Fruit fly (Drosophila melanogaster) whole organism, embryonic: ENCODE data around the gene PIG-Wb.

Source experiments
- CG10366 ChIP-seq: fragments of 200-800 bp; sonication (Bioruptor generic); IDR thresholded peaks from 2 replicates; pipeline ENCODE4 v1.3.6; 2022; ENCODE audit warnings: missing biosample characterization, missing genetic modification characterization
- CG10543 ChIP-seq: fragments of 200-800 bp; sonication (Bioruptor generic); optimal IDR thresholded peaks from 3 replicates; lab custom pipeline; 2017; ENCODE audit warnings: missing biosample characterization, mild to moderate bottlenecking, missing genetic modification characterization, moderate library complexity
- CG11696 ChIP-seq: fragments of 200-800 bp; sonication (Bioruptor generic); IDR thresholded peaks from 2 replicates; pipeline ENCODE4 v1.3.6; 2022; ENCODE audit warnings: missing biosample characterization, missing genetic modification characterization
- CG15514 ChIP-seq: fragments of 200-800 bp; sonication (Bioruptor generic); optimal IDR thresholded peaks from 3 replicates; lab custom pipeline; 2017; ENCODE audit warnings: missing biosample characterization, missing genetic modification characterization, mild to moderate bottlenecking, moderate library complexity, missing genetic modification reagents
- CG15696 ChIP-seq: fragments of 200-800 bp; sonication (Bioruptor generic); optimal IDR thresholded peaks from 2 replicates; lab custom pipeline; 2019; ENCODE audit warnings: missing biosample characterization, mild to moderate bottlenecking, missing genetic modification characterization, moderate library complexity
- CG18619 ChIP-seq: fragments of 200-800 bp; sonication (Bioruptor generic); optimal IDR thresholded peaks from 3 replicates; lab custom pipeline; 2017; ENCODE audit warnings: missing biosample characterization, mild to moderate bottlenecking, missing genetic modification characterization
- CG2202 ChIP-seq: fragments of 200-800 bp; sonication (Bioruptor generic); optimal IDR thresholded peaks from 2 replicates; lab custom pipeline; 2018; ENCODE audit warnings: missing biosample characterization, mild to moderate bottlenecking, missing genetic modification characterization
- CG2712 ChIP-seq: fragments of 200-800 bp; optimal IDR thresholded peaks from 3 replicates; lab custom pipeline; 2019; ENCODE audit warnings: missing biosample characterization, mild to moderate bottlenecking, missing genetic modification characterization, moderate library complexity
- CG31224 ChIP-seq: fragments of 200-800 bp; sonication (Bioruptor generic); IDR thresholded peaks from 2 replicates; pipeline ENCODE4 v1.3.6; 2022; ENCODE audit warnings: missing biosample characterization, missing genetic modification characterization
- CG31365 ChIP-seq: fragments of 200-800 bp; sonication (Bioruptor generic); optimal IDR thresholded peaks from 2 replicates; lab custom pipeline; 2018; ENCODE audit warnings: missing biosample characterization, mild to moderate bottlenecking, missing genetic modification characterization
- CG3281 ChIP-seq: fragments of 200-800 bp; sonication (Bioruptor generic); optimal IDR thresholded peaks from 3 replicates; lab custom pipeline; 2017; ENCODE audit warnings: missing biosample characterization, mild to moderate bottlenecking, missing genetic modification characterization
- CG34224 ChIP-seq: fragments of 200-800 bp; sonication (Bioruptor generic); IDR thresholded peaks from 3 replicates; pipeline ENCODE4 v1.3.6; 2022; ENCODE audit warnings: missing biosample characterization, missing genetic modification characterization; ENCODE audit not compliant: partially characterized antibody
- CG5180 ChIP-seq: fragments of 200-800 bp; sonication (Bioruptor generic); optimal IDR thresholded peaks from 3 replicates; lab custom pipeline; 2017; ENCODE audit warnings: missing biosample characterization, missing genetic modification characterization, mild to moderate bottlenecking, moderate library complexity, missing genetic modification reagents
- CG6813 ChIP-seq: fragments of 200-800 bp; sonication (Bioruptor generic); optimal IDR thresholded peaks from 2 replicates; lab custom pipeline; 2017; ENCODE audit warnings: missing biosample characterization, missing genetic modification characterization, mild to moderate bottlenecking, moderate library complexity, missing genetic modification reagents
- CG8388 ChIP-seq: fragments of 200-800 bp; sonication (Bioruptor generic); optimal IDR thresholded peaks from 2 replicates; lab custom pipeline; 2019; ENCODE audit warnings: missing biosample characterization, mild to moderate bottlenecking, missing genetic modification characterization, moderate library complexity
- CG8944 ChIP-seq: fragments of 200-800 bp; sonication (Bioruptor generic); optimal IDR thresholded peaks from 3 replicates; lab custom pipeline; 2016; ENCODE audit warnings: missing biosample characterization, missing genetic modification characterization
- Dbx ChIP-seq: fragments of 200-800 bp; sonication (Bioruptor generic); IDR thresholded peaks from 3 replicates; pipeline ENCODE4 v1.3.6; 2022; ENCODE audit warnings: missing biosample characterization, missing genetic modification characterization
- GATAe ChIP-seq: fragments of 200-800 bp; sonication (Bioruptor generic); conservative IDR thresholded peaks from 2 replicates; pipeline ENCODE4 v1.3.6; 2022; ENCODE audit warnings: missing biosample characterization, missing genetic modification characterization
- HLH4C ChIP-seq: fragments of 200-800 bp; sonication (Bioruptor generic); IDR thresholded peaks from 3 replicates; pipeline ENCODE4 v1.3.6; 2022; ENCODE audit warnings: missing biosample characterization, missing genetic modification characterization; ENCODE audit not compliant: partially characterized antibody
- HLHmδ ChIP-seq: fragments of 200-800 bp; sonication (Bioruptor generic); optimal IDR thresholded peaks from 2 replicates; lab custom pipeline; 2018; ENCODE audit warnings: missing biosample characterization, mild to moderate bottlenecking, missing genetic modification characterization, moderate library complexity
- Jarid2 ChIP-seq: fragments of 200-800 bp; sonication (Bioruptor generic); optimal IDR thresholded peaks from 3 replicates; lab custom pipeline; 2017; ENCODE audit warnings: mild to moderate bottlenecking, missing biosample characterization, missing genetic modification reagents, missing genetic modification characterization
- NK7.1 ChIP-seq: fragments of 200-800 bp; sonication (Bioruptor generic); optimal IDR thresholded peaks from 3 replicates; lab custom pipeline; 2016; ENCODE audit warnings: missing biosample characterization, missing genetic modification characterization
- Neu2 ChIP-seq: fragments of 200-800 bp; sonication (Bioruptor generic); optimal IDR thresholded peaks from 3 replicates; lab custom pipeline; 2016; ENCODE audit warnings: missing biosample characterization, missing genetic modification characterization, borderline replicate concordance
- Nf-YB ChIP-seq: fragments of 200-800 bp; sonication (Bioruptor generic); optimal IDR thresholded peaks from 3 replicates; lab custom pipeline; 2019; ENCODE audit warnings: missing biosample characterization, mild to moderate bottlenecking, missing genetic modification characterization, moderate library complexity
- Nf-YC ChIP-seq: fragments of 200-800 bp; optimal IDR thresholded peaks from 3 replicates; lab custom pipeline; 2019; ENCODE audit warnings: missing biosample characterization, mild to moderate bottlenecking, missing genetic modification characterization, moderate library complexity
- Ptx1 ChIP-seq: fragments of 200-800 bp; sonication (Bioruptor generic); IDR thresholded peaks from 2 replicates; pipeline ENCODE4 v1.3.6; 2022; ENCODE audit warnings: missing biosample characterization, missing genetic modification characterization
- Vsx1 ChIP-seq: fragments of 200-800 bp; sonication (Bioruptor generic); optimal IDR thresholded peaks from 2 replicates; lab custom pipeline; 2017; ENCODE audit warnings: missing biosample characterization, mild to moderate bottlenecking, missing genetic modification characterization, missing genetic modification reagents
- Xrp1 ChIP-seq: fragments of 200-800 bp; sonication (Bioruptor generic); IDR thresholded peaks from 2 replicates; pipeline ENCODE4 v1.3.6; 2022; ENCODE audit warnings: missing biosample characterization, missing genetic modification characterization
- abd-A ChIP-seq: fragments of 200-800 bp; sonication (Bioruptor generic); optimal IDR thresholded peaks from 3 replicates; lab custom pipeline; 2019; ENCODE audit warnings: missing biosample characterization, mild to moderate bottlenecking, missing genetic modification characterization, moderate library complexity
- ac ChIP-seq: fragments of 200-800 bp; sonication (Bioruptor generic); optimal IDR thresholded peaks from 3 replicates; lab custom pipeline; 2017; ENCODE audit warnings: missing biosample characterization, mild to moderate bottlenecking, missing genetic modification characterization
- caup ChIP-seq: fragments of 200-800 bp; sonication (Bioruptor generic); optimal IDR thresholded peaks from 3 replicates; lab custom pipeline; 2017; ENCODE audit warnings: missing biosample characterization, mild to moderate bottlenecking, missing genetic modification characterization, moderate library complexity; ENCODE audit not compliant: severe bottlenecking
- chif ChIP-seq, 2 experiments: fragments of 200-800 bp; sonication (Bioruptor generic); optimal IDR thresholded peaks; 3 replicates each; lab custom pipeline; 2016; ENCODE audit warnings: missing biosample characterization in 2 of 2, missing genetic modification characterization in 2 of 2
- dmrt11E ChIP-seq: fragments of 200-800 bp; sonication (Bioruptor generic); optimal IDR thresholded peaks from 3 replicates; lab custom pipeline; 2018; ENCODE audit warnings: missing biosample characterization, mild to moderate bottlenecking, missing genetic modification characterization, moderate library complexity
- fd64A ChIP-seq: fragments of 200-800 bp; sonication (Bioruptor generic); optimal IDR thresholded peaks from 3 replicates; lab custom pipeline; 2018; ENCODE audit warnings: missing biosample characterization, mild to moderate bottlenecking, missing genetic modification characterization
- gem ChIP-seq: fragments of 200-800 bp; sonication (Bioruptor generic); optimal IDR thresholded peaks from 2 replicates; lab custom pipeline; 2019; ENCODE audit warnings: missing biosample characterization, mild to moderate bottlenecking, missing genetic modification characterization, moderate library complexity
- jing ChIP-seq: fragments of 200-800 bp; sonication (Bioruptor generic); optimal IDR thresholded peaks from 2 replicates; lab custom pipeline; 2018; ENCODE audit warnings: missing biosample characterization, mild to moderate bottlenecking, missing genetic modification characterization
- knrl ChIP-seq: fragments of 200-800 bp; sonication (Bioruptor generic); IDR thresholded peaks from 3 replicates; pipeline ENCODE4 v1.3.6; 2022; ENCODE audit warnings: missing biosample characterization, missing genetic modification characterization; ENCODE audit not compliant: partially characterized antibody
- nmo ChIP-seq: fragments of 200-800 bp; sonication (Bioruptor generic); optimal IDR thresholded peaks from 2 replicates; lab custom pipeline; 2018; ENCODE audit warnings: missing biosample characterization, mild to moderate bottlenecking, missing genetic modification characterization, moderate library complexity
- onecut ChIP-seq: fragments of 200-800 bp; sonication (Bioruptor generic); IDR thresholded peaks from 2 replicates; pipeline ENCODE4 v1.3.6; 2022; ENCODE audit warnings: missing biosample characterization, missing genetic modification characterization
- run ChIP-seq: fragments of 200-800 bp; sonication (Bioruptor generic); optimal IDR thresholded peaks from 3 replicates; lab custom pipeline; 2018; ENCODE audit warnings: missing biosample characterization, mild to moderate bottlenecking, missing genetic modification characterization
- sc ChIP-seq, 3 experiments: fragments of >200 bp in 2 of 3; fragments of 200-800 bp in 1 of 3; sonication (Bioruptor generic) in 1 of 3; optimal IDR thresholded peaks; 2 replicates in 2 of 3; 3 replicates in 1 of 3; lab custom pipeline; 2017; ENCODE audit warnings: mild to moderate bottlenecking in 1 of 3, missing biosample characterization in 1 of 3, missing genetic modification characterization in 1 of 3, missing genetic modification reagents in 1 of 3
- sug ChIP-seq: fragments of 200-800 bp; optimal IDR thresholded peaks from 2 replicates; lab custom pipeline; 2019; ENCODE audit warnings: missing biosample characterization, mild to moderate bottlenecking, missing genetic modification characterization, moderate library complexity
- tio ChIP-seq: fragments of 200-800 bp; sonication (Bioruptor generic); optimal IDR thresholded peaks from 2 replicates; lab custom pipeline; 2017; ENCODE audit warnings: missing biosample characterization, missing genetic modification characterization, inconsistent platforms
- twi ChIP-seq: fragments of 200-800 bp; optimal IDR thresholded peaks from 2 replicates; lab custom pipeline; 2019; ENCODE audit warnings: missing biosample characterization, mild to moderate bottlenecking, missing genetic modification characterization, moderate library complexity
- wek ChIP-seq: fragments of 200-800 bp; sonication (Bioruptor generic); optimal IDR thresholded peaks from 3 replicates; lab custom pipeline; 2018; ENCODE audit warnings: missing biosample characterization, mild to moderate bottlenecking, missing genetic modification characterization, moderate library complexity

The PIG-Wb gene

DNA sequence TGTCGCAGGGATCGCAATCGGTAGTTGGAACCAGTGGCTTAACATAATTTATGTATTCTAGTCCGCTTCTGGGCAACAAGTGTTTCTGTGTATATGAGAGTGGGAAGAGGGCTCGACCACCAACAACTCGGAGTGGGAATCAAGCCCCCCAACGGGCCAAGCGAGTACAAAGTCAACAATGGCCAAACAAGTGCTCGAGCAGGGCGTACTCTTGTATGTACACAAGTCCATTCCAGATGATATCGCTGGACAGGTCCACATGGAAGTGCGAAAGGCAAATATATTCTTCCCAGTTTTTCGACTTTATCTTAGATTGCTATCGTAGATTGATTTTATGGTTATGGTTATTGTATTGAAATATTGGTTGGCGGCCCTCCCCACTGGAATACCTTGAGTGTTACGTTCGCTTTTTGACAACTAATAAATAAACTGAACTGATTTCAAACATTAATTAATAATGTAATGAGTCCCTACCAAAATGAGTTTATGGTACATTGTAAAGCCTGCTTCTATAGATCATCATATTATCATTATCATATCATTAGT lies 4.7 kb upstream of the PIG-Wb start (continued):
- peak; percentile 50 for TF ChIP-seq Xrp1 (GFP tag; lab: Robert Waterston, UW)
- TF ChIP-seq CG2202: peak; percentile 51
- no peak for TF ChIP-seq nmo
- peak; percentile 69 for TF ChIP-seq CG6813 (GFP tag; lab: Kevin White, UChicago)
- peak; percentile 21 for TF ChIP-seq CG3281 (GFP tag; lab: Kevin White, UChicago)
- TF ChIP-seq HLHmδ (GFP tag; lab: Kevin White, UChicago): peak; percentile 35
- TF ChIP-seq CG10366: 0 out of 2 replicates have a peak, but pooled peaks have one; percentile 3
- TF ChIP-seq CG11696 (GFP tag; lab: Robert Waterston, UW): 0 out of 2 replicates have a peak, but pooled peaks have one; percentile 42
- TF ChIP-seq Jarid2 (GFP tag; lab: Kevin White, UChicago): peak; percentile 9
- peak; percentile 10 for TF ChIP-seq CG15696 (tag; lab: Kevin White, UChicago)
- peak; percentile 35 for TF ChIP-seq CG31365 (tag; lab: Kevin White, UChicago)
- peak; percentile 36 for TF ChIP-seq CG15514
- peak; percentile 22 for TF ChIP-seq dmrt11E
- TF ChIP-seq wek (GFP tag; lab: Kevin White, UChicago): peak; percentile 50
- TF ChIP-seq gem: peak; percentile 3
- TF ChIP-seq CG18619: no peak
- TF ChIP-seq jing (GFP tag; lab: Kevin White, UChicago): no peak
- no peak for TF ChIP-seq knrl (GFP tag; lab: Robert Waterston, UW)
- TF ChIP-seq sc (optimal IDR thresholded peaks at IDR 0.05; lab: Kevin White, UChicago): no peak
- peak; percentile 15 for TF ChIP-seq sc (GFP tag; optimal IDR thresholded peaks at IDR 0.05; lab: Kevin White, UChicago)
- TF ChIP-seq onecut (GFP tag; lab: Robert Waterston, UW): peak; percentile 16
- no peak for TF ChIP-seq chif (GFP tag; optimal IDR thresholded peaks at IDR 0.05; lab: Kevin White, UChicago)
- TF ChIP-seq Ptx1 (GFP tag; lab: Robert Waterston, UW): no peak
- TF ChIP-seq twi (tag; lab: Kevin White, UChicago): peak; percentile 35
- peak; percentile 66 for TF ChIP-seq CG31224 (GFP tag; lab: Robert Waterston, UW)
- TF ChIP-seq caup (GFP tag; lab: Kevin White, UChicago): peak; percentile 27
- peak; percentile 98 for TF ChIP-seq sug (tag; lab: Kevin White, UChicago)
- peak; percentile 16 for TF ChIP-seq tio (GFP tag; lab: Kevin White, UChicago)

DNA sequence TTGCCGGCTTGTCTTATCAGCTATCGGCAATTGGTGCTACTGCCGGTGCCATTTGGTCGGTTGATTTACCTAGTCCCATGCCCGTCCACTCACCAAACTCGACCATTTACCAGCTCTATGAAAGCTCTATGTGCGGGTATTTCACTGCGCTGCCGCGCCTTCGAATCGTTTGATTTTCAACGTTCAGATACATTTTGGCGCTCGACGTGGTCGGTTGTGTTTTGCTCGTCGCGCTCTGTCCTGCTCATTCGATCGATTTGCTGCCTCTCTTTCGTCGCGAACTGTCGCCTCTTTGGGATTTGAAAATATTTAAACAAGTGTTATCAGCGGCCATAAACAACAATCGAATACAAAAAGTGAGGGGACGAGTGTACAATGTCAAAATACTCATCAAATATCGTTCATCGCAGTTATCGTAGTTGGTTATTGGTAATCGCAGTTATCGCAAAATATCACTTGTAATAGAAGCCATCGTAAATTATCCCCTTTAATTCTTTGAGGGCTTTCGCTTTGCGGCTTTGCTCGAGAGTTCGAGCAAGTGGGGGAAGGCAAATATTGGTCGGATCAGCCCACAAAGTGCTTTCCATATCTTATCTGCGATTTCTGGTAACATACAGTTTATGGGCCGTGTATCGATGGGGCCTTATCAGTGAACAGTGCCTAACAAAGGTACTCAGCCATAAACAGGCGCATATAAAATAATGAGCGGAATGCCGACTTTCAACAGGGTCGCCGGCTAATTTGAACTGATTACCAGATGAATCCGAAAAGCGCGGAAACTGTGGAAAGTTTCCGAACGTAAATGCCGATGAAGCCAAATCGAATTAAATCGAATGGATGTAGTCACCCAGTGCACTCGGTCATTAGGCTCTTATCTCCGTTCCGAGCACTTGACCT lies 4.0 kb upstream of the PIG-Wb start:
- TF ChIP-seq Dbx: peak; percentile 15; the same call in 1 of the 3 replicates
- peak; percentile 72 for TF ChIP-seq GATAe
- TF ChIP-seq Vsx1: peak; percentile 77
- TF ChIP-seq HLH4C (GFP tag; lab: Robert Waterston, UW): peak; percentile 50; the same call in 1 of the 3 replicates
- TF ChIP-seq CG2712 (tag; lab: Kevin White, UChicago): no peak
- TF ChIP-seq CG10543 (GFP tag; lab: Kevin White, UChicago): peak; percentile 75
- TF ChIP-seq Neu2 (GFP tag; lab: Kevin White, UChicago): peak; percentile 84
- TF ChIP-seq Nf-YB: peak; percentile 6
- TF ChIP-seq run (tag; lab: Kevin White, UChicago): peak; percentile 45
- peak; percentile 52 for TF ChIP-seq Jarid2 (GFP tag; lab: Kevin White, UChicago)
- peak; percentile 63 for TF ChIP-seq Nf-YC (tag; lab: Kevin White, UChicago)
- TF ChIP-seq CG8944 (GFP tag; lab: Kevin White, UChicago): no peak
- TF ChIP-seq fd64A: peak; percentile 14
- TF ChIP-seq NK7.1 (GFP tag; lab: Kevin White, UChicago): no peak
- TF ChIP-seq ac (GFP tag; lab: Kevin White, UChicago): no peak
- TF ChIP-seq CG8388 (GFP tag; lab: Kevin White, UChicago): peak; percentile 88
- TF ChIP-seq abd-A (tag; lab: Kevin White, UChicago): peak; percentile 11
- peak; percentile 63 for TF ChIP-seq CG5180 (GFP tag; lab: Kevin White, UChicago)
- peak; percentile 33; the same call in 1 of the 3 replicates for TF ChIP-seq CG34224 (GFP tag; lab: Robert Waterston, UW)
